Fruit fly (Drosophila melanogaster) whole organism, adult: Measurements from ENCODE around the gene CG9672.

Experiments
- CG11617 ChIP-seq: fragments of 200-800 bp; sonication (Bioruptor generic); optimal IDR thresholded peaks from 2 replicates; lab custom pipeline; 2017; ENCODE audit warnings: mild to moderate bottlenecking, missing biosample characterization, missing genetic modification reagents, missing genetic modification characterization
- CG33017 ChIP-seq: fragments of 200-800 bp; sonication (Bioruptor generic); optimal IDR thresholded peaks from 2 replicates; lab custom pipeline; 2018; ENCODE audit warnings: missing biosample characterization, mild to moderate bottlenecking, missing genetic modification characterization, moderate library complexity
- CG5204 ChIP-seq: fragments of 200-800 bp; sonication (Bioruptor generic); optimal IDR thresholded peaks from 2 replicates; lab custom pipeline; 2016; ENCODE audit warnings: missing biosample characterization, missing genetic modification characterization
- CG7101 ChIP-seq: fragments of 200-800 bp; sonication (Bioruptor generic); optimal IDR thresholded peaks from 2 replicates; lab custom pipeline; 2018; ENCODE audit warnings: missing biosample characterization, mild to moderate bottlenecking, missing genetic modification characterization, moderate library complexity
- Clk ChIP-seq: fragments of 200-800 bp; sonication (Bioruptor generic); optimal IDR thresholded peaks from 2 replicates; lab custom pipeline; 2017; ENCODE audit warnings: missing biosample characterization, missing genetic modification characterization
- cnc ChIP-seq, 2 experiments: fragments of >200 bp; optimal IDR thresholded peaks; 2 replicates each; lab custom pipeline; 2017
- ovo ChIP-seq: fragments of 200-800 bp; sonication (Bioruptor generic); optimal IDR thresholded peaks from 2 replicates; lab custom pipeline; 2016; ENCODE audit warnings: missing biosample characterization, missing genetic modification characterization
- pad ChIP-seq: fragments of 200-800 bp; sonication (Bioruptor generic); optimal IDR thresholded peaks from 3 replicates; lab custom pipeline; 2017; ENCODE audit warnings: missing biosample characterization, missing genetic modification characterization, mild to moderate bottlenecking, moderate library complexity, missing genetic modification reagents
- toe ChIP-seq: fragments of 200-800 bp; sonication (Bioruptor generic); optimal IDR thresholded peaks from 2 replicates; lab custom pipeline; 2016; ENCODE audit warnings: missing biosample characterization, missing genetic modification characterization

DNA sequence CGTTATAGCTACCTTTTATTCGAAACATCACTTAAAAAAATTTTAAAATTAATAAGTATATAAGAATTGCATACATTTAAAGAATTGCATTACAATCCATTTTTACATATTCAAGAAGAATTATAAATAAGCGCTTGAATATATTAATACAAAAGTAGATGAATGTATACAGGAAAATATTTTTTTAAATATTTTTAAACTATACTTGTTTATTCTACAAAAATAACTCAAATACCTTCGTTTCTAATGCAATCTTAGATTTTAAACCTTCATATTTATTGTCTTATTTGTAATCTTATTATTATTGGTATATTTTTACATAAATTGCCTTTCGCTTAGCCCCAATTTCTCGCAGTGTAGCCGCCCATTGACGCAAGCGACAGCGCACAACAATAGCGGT is 29.5 kb downstream of the CG9672 start:
- no peak for TF ChIP-seq cnc (optimal IDR thresholded peaks at IDR 0.05; lab: Kevin White, UChicago)
- TF ChIP-seq CG11617, result peak; percentile 9
- no peak for TF ChIP-seq ovo
- TF ChIP-seq CG33017 (tag; lab: Kevin White, UChicago), result no peak
- TF ChIP-seq Clk, result no peak
- no peak for TF ChIP-seq pad (GFP tag; lab: Kevin White, UChicago)
- no peak for TF ChIP-seq toe (GFP tag; lab: Kevin White, UChicago)
- TF ChIP-seq CG7101, result peak; percentile 55
- no peak for TF ChIP-seq CG5204
